Worm (Caenorhabditis elegans) whole organism, L4 larva: ENCODE results near the gene T05A7.11.

Experiments used
- D1046.2 ChIP-seq: fragments of 200-800 bp; sonication (Bioruptor generic); IDR thresholded peaks from 2 replicates; pipeline ENCODE4 v1.3.6; 2022; ENCODE audit warnings: missing genetic modification characterization, missing compliant biosample characterization
- ces-1 ChIP-seq: fragments of 150-350 bp; sonication (generic microtip); optimal IDR thresholded peaks from 4 replicates; lab custom pipeline; 2014; ENCODE audit warnings: missing biosample characterization, missing genetic modification reagents, missing genetic modification characterization
- dve-1 ChIP-seq: sonication (generic microtip); optimal IDR thresholded peaks from 2 replicates; lab custom pipeline; 2017; ENCODE audit warnings: antibody characterized with exemption, mild to moderate bottlenecking, missing genetic modification characterization, missing compliant biosample characterization; ENCODE audit not compliant: insufficient read depth
- jun-1 ChIP-seq: fragments of 150-350 bp; optimal IDR thresholded peaks from 2 replicates; lab custom pipeline; 2014; ENCODE audit warnings: missing biosample characterization, missing genetic modification reagents, missing genetic modification characterization
- lim-7 ChIP-seq: fragments of 200-800 bp; sonication (Bioruptor generic); IDR thresholded peaks from 2 replicates; pipeline ENCODE4 v1.3.6; 2022; ENCODE audit warnings: missing genetic modification characterization, missing compliant biosample characterization
- mdl-1 ChIP-seq, 2 experiments: fragments of 150-350 bp in 1 of 2; sonication (generic microtip) in 1 of 2; optimal IDR thresholded peaks; 2 replicates each; lab custom pipeline; 2014 to 2017; ENCODE audit warnings: missing biosample characterization in 2 of 2, missing genetic modification characterization in 2 of 2
- rbr-2 ChIP-seq: sonication (generic microtip); optimal IDR thresholded peaks from 2 replicates; lab custom pipeline; 2016; ENCODE audit warnings: missing genotype, missing genetic modification characterization, missing compliant biosample characterization
- tra-1 ChIP-seq: fragments of 200-800 bp; sonication (Bioruptor generic); IDR thresholded peaks from 2 replicates; pipeline ENCODE4 v1.3.6; 2022; ENCODE audit warnings: missing genetic modification reagents, missing genetic modification characterization, missing compliant biosample characterization
- ztf-7 ChIP-seq: fragments of 150-350 bp; optimal IDR thresholded peaks from 2 replicates; lab custom pipeline; 2014; ENCODE audit warnings: missing biosample characterization, missing genetic modification characterization

DNA sequence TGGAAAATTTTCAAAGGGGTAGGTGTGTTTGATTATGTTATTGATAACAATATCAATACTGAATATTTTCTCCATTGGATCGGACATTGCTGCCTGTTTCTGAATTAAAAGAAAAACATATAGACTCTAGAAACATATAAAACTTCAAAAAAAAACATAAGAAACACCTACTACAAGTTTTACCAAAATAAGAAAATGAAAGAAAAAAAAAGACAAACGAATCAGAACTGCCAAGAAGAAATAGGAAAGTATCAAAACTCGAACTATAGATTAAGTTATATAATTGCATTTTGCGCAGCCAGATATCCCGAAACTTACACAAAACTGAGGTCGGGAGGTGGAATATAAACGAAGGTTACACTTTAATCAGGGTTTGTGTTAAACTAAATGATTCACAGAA lies at the start of gene T05A7.11:
- TF ChIP-seq rbr-2 (tag; lab: Kevin White, UChicago): no peak
- no peak for TF ChIP-seq tra-1 (GFP tag; lab: Robert Waterston, UW)
- TF ChIP-seq D1046.2 (GFP tag; lab: Robert Waterston, UW): no peak
- TF ChIP-seq jun-1 (tag; lab: Kevin White, UChicago): no peak
- no peak for TF ChIP-seq ces-1 (GFP tag; lab: Kevin White, UChicago)
- no peak for TF ChIP-seq lim-7 (GFP tag; lab: Robert Waterston, UW)
- TF ChIP-seq dve-1 (tag; lab: Kevin White, UChicago): no peak
- no peak for TF ChIP-seq ztf-7
- no peak for TF ChIP-seq mdl-1 (tag; optimal IDR thresholded peaks at IDR 0.05; lab: Kevin White, UChicago)
